Fruit fly (Drosophila melanogaster): Measurements from ENCODE around the gene Hsp26.

Hsp26 gene

dm6 chr3L:9357830-9358712 lies 19.2 kb downstream of the Hsp26 start:
- no peak for TF ChIP-seq ttk (optimal IDR thresholded peaks at IDR 0.05)
- no peak for TF ChIP-seq insv (optimal IDR thresholded peaks at IDR 0.05)
- TF ChIP-seq Sin3A (optimal IDR thresholded peaks at IDR 0.05) = no peak
- no peak for TF ChIP-seq Myc (optimal IDR thresholded peaks at IDR 0.05)
- no peak for TF ChIP-seq psq (optimal IDR thresholded peaks at IDR 0.05)
- TF ChIP-seq h (optimal IDR thresholded peaks at IDR 0.05) = no peak

dm6 chr3L:9356138-9356753 lies 21.0 kb downstream of the Hsp26 start:
- no peak for TF ChIP-seq h (optimal IDR thresholded peaks at IDR 0.05)
- no peak for TF ChIP-seq Myc (optimal IDR thresholded peaks at IDR 0.05)
- no peak for TF ChIP-seq insv (optimal IDR thresholded peaks at IDR 0.05)
- no peak for TF ChIP-seq ttk (optimal IDR thresholded peaks at IDR 0.05)
- TF ChIP-seq Sin3A (optimal IDR thresholded peaks at IDR 0.05) = no peak

- no peak for TF ChIP-seq ttk (optimal IDR thresholded peaks at IDR 0.05)
- TF ChIP-seq psq (optimal IDR thresholded peaks at IDR 0.05) = no peak
- TF ChIP-seq insv (optimal IDR thresholded peaks at IDR 0.05) = no peak
Measured at dm6 chr3L:9355555-9355954, 21.7 kb downstream of the Hsp26 start.

dm6 chr3L:9353733-9354132 lies 23.5 kb downstream of the Hsp26 start, which contains the start of gene CG32040:
CG32040 (plus strand) TSS chr3L:9354033.
- TF ChIP-seq psq (optimal IDR thresholded peaks at IDR 0.05) = no peak
- no peak for TF ChIP-seq ttk (optimal IDR thresholded peaks at IDR 0.05)
- no peak for TF ChIP-seq insv (optimal IDR thresholded peaks at IDR 0.05)
- TF ChIP-seq Myc (optimal IDR thresholded peaks at IDR 0.05) = no peak
- TF ChIP-seq h (optimal IDR thresholded peaks at IDR 0.05) = no peak
- no peak for TF ChIP-seq Sin3A (optimal IDR thresholded peaks at IDR 0.05)

- no peak for TF ChIP-seq Sin3A (optimal IDR thresholded peaks at IDR 0.05)
- TF ChIP-seq Myc (optimal IDR thresholded peaks at IDR 0.05) = no peak
- no peak for TF ChIP-seq psq (optimal IDR thresholded peaks at IDR 0.05)
- no peak for TF ChIP-seq h (optimal IDR thresholded peaks at IDR 0.05)
- TF ChIP-seq ttk (optimal IDR thresholded peaks at IDR 0.05) = no peak
- TF ChIP-seq insv (optimal IDR thresholded peaks at IDR 0.05) = no peak
Measured at dm6 chr3L:9349314-9349733, 27.9 kb downstream of the Hsp26 start, which contains the start of gene PGRP-LF. PGRP-LF (plus strand) TSS chr3L:9349609.

- TF ChIP-seq Myc (optimal IDR thresholded peaks at IDR 0.05) (no peak), ttk (optimal IDR thresholded peaks at IDR 0.05) (no peak), psq (optimal IDR thresholded peaks at IDR 0.05) (no peak), insv (optimal IDR thresholded peaks at IDR 0.05) (no peak), Sin3A (optimal IDR thresholded peaks at IDR 0.05) (no peak), h (optimal IDR thresholded peaks at IDR 0.05) (no peak)
Measured at dm6 chr3L:9345157-9345556, 32.1 kb downstream of the Hsp26 start.

- TF ChIP-seq Sin3A (optimal IDR thresholded peaks at IDR 0.05) (no peak), Myc (optimal IDR thresholded peaks at IDR 0.05) (no peak), insv (optimal IDR thresholded peaks at IDR 0.05) (no peak)
Measured at dm6 chr3L:9343963-9344362, 33.3 kb downstream of the Hsp26 start.

- TF ChIP-seq psq (optimal IDR thresholded peaks at IDR 0.05) (no peak), ttk (optimal IDR thresholded peaks at IDR 0.05) (no peak), insv (optimal IDR thresholded peaks at IDR 0.05) (no peak), Sin3A (optimal IDR thresholded peaks at IDR 0.05) (no peak), Myc (optimal IDR thresholded peaks at IDR 0.05) (no peak), h (optimal IDR thresholded peaks at IDR 0.05) (no peak)
Measured at dm6 chr3L:9340839-9341238, 36.4 kb downstream of the Hsp26 start.

- TF ChIP-seq insv (optimal IDR thresholded peaks at IDR 0.05) = no peak
- no peak for TF ChIP-seq Myc (optimal IDR thresholded peaks at IDR 0.05)
- TF ChIP-seq Sin3A (optimal IDR thresholded peaks at IDR 0.05) = no peak
- no peak for TF ChIP-seq h (optimal IDR thresholded peaks at IDR 0.05)
- no peak for TF ChIP-seq psq (optimal IDR thresholded peaks at IDR 0.05)
Measured at dm6 chr3L:9340232-9340631, 37.0 kb downstream of the Hsp26 start.

dm6 chr3L:9339021-9339420 lies 38.2 kb downstream of the Hsp26 start:
- no peak for TF ChIP-seq psq (optimal IDR thresholded peaks at IDR 0.05)
- no peak for TF ChIP-seq h (optimal IDR thresholded peaks at IDR 0.05)
- no peak for TF ChIP-seq Myc (optimal IDR thresholded peaks at IDR 0.05)
- TF ChIP-seq ttk (optimal IDR thresholded peaks at IDR 0.05) = no peak
- TF ChIP-seq Sin3A (optimal IDR thresholded peaks at IDR 0.05) = no peak
- TF ChIP-seq insv (optimal IDR thresholded peaks at IDR 0.05) = no peak

dm6 chr3L:9338510-9338909 lies 38.7 kb downstream of the Hsp26 start, which contains the start of gene PGRP-LC:
PGRP-LC (plus strand) TSS chr3L:9338810.
- TF ChIP-seq insv (optimal IDR thresholded peaks at IDR 0.05) = no peak
- no peak for TF ChIP-seq Sin3A (optimal IDR thresholded peaks at IDR 0.05)
- no peak for TF ChIP-seq psq (optimal IDR thresholded peaks at IDR 0.05)
- TF ChIP-seq h (optimal IDR thresholded peaks at IDR 0.05) = no peak
- no peak for TF ChIP-seq Myc (optimal IDR thresholded peaks at IDR 0.05)
- no peak for TF ChIP-seq ttk (optimal IDR thresholded peaks at IDR 0.05)

dm6 chr3L:9337942-9338468 lies 39.2 kb downstream of the Hsp26 start:
- TF ChIP-seq ttk (optimal IDR thresholded peaks at IDR 0.05) = no peak
- TF ChIP-seq h (optimal IDR thresholded peaks at IDR 0.05) = no peak
- no peak for TF ChIP-seq Myc (optimal IDR thresholded peaks at IDR 0.05)
- TF ChIP-seq Sin3A (optimal IDR thresholded peaks at IDR 0.05) = no peak
- no peak for TF ChIP-seq psq (optimal IDR thresholded peaks at IDR 0.05)
- TF ChIP-seq insv (optimal IDR thresholded peaks at IDR 0.05) = no peak

Data from Kc167 (cell line).